Fruit fly (Drosophila melanogaster): ENCODE measurements around the gene CG15760.

The CG15760 gene

dm6 chrX:13625080-13625723 is 44.3 kb upstream of the CG15760 start (continued):
- TF ChIP-seq mirr (GFP tag; optimal IDR thresholded peaks at IDR 0.05) (no peak), Ets65A (GFP tag) (no peak), ATbp (GFP tag; optimal IDR thresholded peaks at IDR 0.05) (no peak), CG15479 (GFP tag; optimal IDR thresholded peaks at IDR 0.05) (no peak), sqz (GFP tag; optimal IDR thresholded peaks at IDR 0.05) (peak; percentile 16)

dm6 chrX:13625888-13626578 is 43.5 kb upstream of the CG15760 start:
- no peak for TF ChIP-seq tap (tag; optimal IDR thresholded peaks at IDR 0.05)
- peak; percentile 64 for TF ChIP-seq Fer2 (tag; optimal IDR thresholded peaks at IDR 0.05)
- no peak for TF ChIP-seq Hand (GFP tag; optimal IDR thresholded peaks at IDR 0.05)
- TF ChIP-seq Asciz (GFP tag; optimal IDR thresholded peaks at IDR 0.05): peak; percentile 49
- TF ChIP-seq Doc2 (GFP tag; IDR thresholded peaks at IDR 0.05): no peak
- peak; percentile 18 for TF ChIP-seq CG33557 (GFP tag; optimal IDR thresholded peaks at IDR 0.05)
- no peak for TF ChIP-seq br (optimal IDR thresholded peaks at IDR 0.05)
- TF ChIP-seq row (GFP tag; IDR thresholded peaks at IDR 0.05): no peak; the same call in 2 of the 3 replicates
- no peak for TF ChIP-seq Sox100B (GFP tag; optimal IDR thresholded peaks at IDR 0.05)
- no peak for TF ChIP-seq CG6175 (GFP tag; IDR thresholded peaks at IDR 0.05)
- TF ChIP-seq CG8089 (GFP tag; optimal IDR thresholded peaks at IDR 0.05): no peak
- TF ChIP-seq CG4730 (GFP tag; IDR thresholded peaks at IDR 0.05): no peak
- no peak for TF ChIP-seq Gug (GFP tag; IDR thresholded peaks at IDR 0.05)
- TF ChIP-seq CG30431 (GFP tag; optimal IDR thresholded peaks at IDR 0.05): no peak
- no peak for TF ChIP-seq dimm (GFP tag; IDR thresholded peaks at IDR 0.05)
- TF ChIP-seq NfI (GFP tag; optimal IDR thresholded peaks at IDR 0.05): no peak
- peak; percentile 48 for TF ChIP-seq gem (tag; optimal IDR thresholded peaks at IDR 0.05)
- TF ChIP-seq CG32532 (GFP tag; IDR thresholded peaks at IDR 0.05): no peak
- no peak for TF ChIP-seq Poxn (GFP tag; IDR thresholded peaks at IDR 0.05)
- TF ChIP-seq pita (GFP tag; optimal IDR thresholded peaks at IDR 0.05): no peak
- TF ChIP-seq Ptx1 (GFP tag; IDR thresholded peaks at IDR 0.05): no peak
- no peak for TF ChIP-seq CTCF (GFP tag; optimal IDR thresholded peaks at IDR 0.05)
- peak; percentile 84 for TF ChIP-seq lab (GFP tag; optimal IDR thresholded peaks at IDR 0.05)
- TF ChIP-seq Lpt (GFP tag; optimal IDR thresholded peaks at IDR 0.05): no peak
- peak; percentile 67; the same call in 1 of the 2 replicates for TF ChIP-seq Atf6 (GFP tag; IDR thresholded peaks at IDR 0.05)
- TF ChIP-seq CG9817 (tag; optimal IDR thresholded peaks at IDR 0.05): no peak
- no peak for TF ChIP-seq CG6654 (GFP tag; optimal IDR thresholded peaks at IDR 0.05)
- no peak for TF ChIP-seq pum (GFP tag; optimal IDR thresholded peaks at IDR 0.05)
- TF ChIP-seq BtbVII (GFP tag; optimal IDR thresholded peaks at IDR 0.05): peak; percentile 56
- peak; percentile 26 for TF ChIP-seq CG2120 (GFP tag; optimal IDR thresholded peaks at IDR 0.05)
- TF ChIP-seq CG2116 (GFP tag; optimal IDR thresholded peaks at IDR 0.05): no peak
- no peak for TF ChIP-seq wor (GFP tag; IDR thresholded peaks at IDR 0.05)
- TF ChIP-seq dpn (GFP tag; optimal IDR thresholded peaks at IDR 0.05): no peak
- no peak for TF ChIP-seq sim (GFP tag; IDR thresholded peaks at IDR 0.05)
- no peak for TF ChIP-seq chif (GFP tag; optimal IDR thresholded peaks at IDR 0.05)
- TF ChIP-seq CG3838 (GFP tag; optimal IDR thresholded peaks at IDR 0.05): no peak
- no peak for TF ChIP-seq btn (GFP tag; optimal IDR thresholded peaks at IDR 0.05)
- TF ChIP-seq p53 (GFP tag; optimal IDR thresholded peaks at IDR 0.05): no peak
- peak; percentile 33 for TF ChIP-seq CG13296 (GFP tag; optimal IDR thresholded peaks at IDR 0.05)
- TF ChIP-seq CG18764 (GFP tag; optimal IDR thresholded peaks at IDR 0.05): peak; percentile 12
- TF ChIP-seq nmo (GFP tag; optimal IDR thresholded peaks at IDR 0.05): no peak
- TF ChIP-seq otp (GFP tag; IDR thresholded peaks at IDR 0.05): no peak
- TF ChIP-seq Six4 (GFP tag; optimal IDR thresholded peaks at IDR 0.05): no peak
- peak; percentile 7 for TF ChIP-seq grn (GFP tag; optimal IDR thresholded peaks at IDR 0.05)
- TF ChIP-seq CG4424 (GFP tag; optimal IDR thresholded peaks at IDR 0.05): no peak
